Fruit fly (Drosophila melanogaster) whole organism, prepupa: ENCODE data around the gene CG1440.
A peak's percentile ranks its signal among the peaks of the same experiment; 100 is the strongest.

Experiments used
- Blimp-1 ChIP-seq: fragments of 200-800 bp; sonication (Bioruptor generic); optimal IDR thresholded peaks from 3 replicates; lab custom pipeline; 2017; ENCODE audit warnings: missing biosample characterization, missing genetic modification characterization, mild to moderate bottlenecking, moderate library complexity, missing genetic modification reagents
- CG10669 ChIP-seq: fragments of 200-800 bp; sonication (Bioruptor generic); optimal IDR thresholded peaks from 3 replicates; lab custom pipeline; 2018; ENCODE audit warnings: missing biosample characterization, mild to moderate bottlenecking, missing genetic modification characterization, moderate library complexity
- CG11294 ChIP-seq: fragments of 200-800 bp; sonication (Bioruptor generic); IDR thresholded peaks from 2 replicates; pipeline ENCODE4 v1.3.6; 2022; ENCODE audit warnings: missing biosample characterization, missing genetic modification characterization
- CG11762 ChIP-seq: fragments of 200-800 bp; sonication (Bioruptor generic); optimal IDR thresholded peaks from 3 replicates; lab custom pipeline; 2016; ENCODE audit warnings: missing biosample characterization, missing genetic modification characterization; ENCODE audit not compliant: insufficient read depth
- CG1621 ChIP-seq: fragments of 200-800 bp; sonication (Bioruptor generic); optimal IDR thresholded peaks from 3 replicates; lab custom pipeline; 2018; ENCODE audit warnings: missing biosample characterization, mild to moderate bottlenecking, missing genetic modification characterization
- CG31627 ChIP-seq: fragments of 200-800 bp; sonication (Bioruptor generic); optimal IDR thresholded peaks from 3 replicates; lab custom pipeline; 2016; ENCODE audit warnings: missing biosample characterization, missing genetic modification characterization
- CG32006 ChIP-seq: fragments of 200-800 bp; sonication (Bioruptor generic); optimal IDR thresholded peaks from 3 replicates; lab custom pipeline; 2017; ENCODE audit warnings: missing biosample characterization, mild to moderate bottlenecking, missing genetic modification characterization
- CG34406 ChIP-seq: fragments of 200-800 bp; sonication (Bioruptor generic); optimal IDR thresholded peaks from 3 replicates; lab custom pipeline; 2016; ENCODE audit warnings: missing biosample characterization, missing genetic modification characterization
- CG6163 ChIP-seq: fragments of 200-800 bp; sonication (Bioruptor generic); IDR thresholded peaks from 3 replicates; pipeline ENCODE4 v1.3.6; 2022; ENCODE audit warnings: missing biosample characterization, missing genetic modification characterization
- CG6276 ChIP-seq: fragments of 200-800 bp; sonication (Bioruptor generic); optimal IDR thresholded peaks from 2 replicates; lab custom pipeline; 2017; ENCODE audit warnings: missing biosample characterization, mild to moderate bottlenecking, missing genetic modification characterization
- CG6792 ChIP-seq: fragments of 200-800 bp; sonication (Bioruptor generic); optimal IDR thresholded peaks from 3 replicates; lab custom pipeline; 2016; ENCODE audit warnings: missing biosample characterization, missing genetic modification characterization
- CG6808 ChIP-seq: fragments of 200-800 bp; sonication (Bioruptor generic); optimal IDR thresholded peaks from 3 replicates; lab custom pipeline; 2017; ENCODE audit warnings: missing biosample characterization, missing genetic modification characterization, mild to moderate bottlenecking, moderate library complexity, missing genetic modification reagents
- CG7368 ChIP-seq: fragments of 200-800 bp; sonication (Bioruptor generic); optimal IDR thresholded peaks from 3 replicates; lab custom pipeline; 2016; ENCODE audit warnings: missing biosample characterization, missing genetic modification characterization
- CG8119 ChIP-seq: fragments of 200-800 bp; sonication (Bioruptor generic); IDR thresholded peaks from 3 replicates; pipeline ENCODE4 v1.3.6; 2022; ENCODE audit warnings: missing biosample characterization, missing genetic modification characterization
- CG8632 ChIP-seq: fragments of 200-800 bp; sonication (Bioruptor generic); optimal IDR thresholded peaks from 3 replicates; lab custom pipeline; 2016; ENCODE audit warnings: missing biosample characterization, missing genetic modification characterization
- CG9139 ChIP-seq: fragments of 200-800 bp; sonication (Bioruptor generic); optimal IDR thresholded peaks from 3 replicates; lab custom pipeline; 2017; ENCODE audit warnings: missing biosample characterization, mild to moderate bottlenecking, missing genetic modification characterization
- Eip78C ChIP-seq: fragments of 200-800 bp; sonication (Bioruptor generic); peaks from one replicate; lab custom pipeline; 2016; ENCODE audit warnings: missing biosample characterization, missing genetic modification characterization
- Gug ChIP-seq: fragments of 200-800 bp; sonication (Bioruptor generic); IDR thresholded peaks from 2 replicates; pipeline ENCODE4 v1.3.6; 2022; ENCODE audit warnings: missing biosample characterization, missing genetic modification characterization
- Hr4 ChIP-seq: fragments of 200-800 bp; sonication (Bioruptor generic); optimal IDR thresholded peaks from 3 replicates; lab custom pipeline; 2016; ENCODE audit warnings: missing biosample characterization, missing genetic modification characterization
- Lpt ChIP-seq: fragments of 200-800 bp; sonication (Bioruptor generic); optimal IDR thresholded peaks from 3 replicates; lab custom pipeline; 2016; ENCODE audit warnings: missing biosample characterization, missing genetic modification characterization
- OdsH ChIP-seq: fragments of 200-800 bp; sonication (Bioruptor generic); optimal IDR thresholded peaks from 3 replicates; lab custom pipeline; 2016; ENCODE audit warnings: missing biosample characterization, missing genetic modification characterization
- Sox14 ChIP-seq: fragments of 200-800 bp; sonication (Bioruptor generic); optimal IDR thresholded peaks from 3 replicates; lab custom pipeline; 2016; ENCODE audit warnings: missing biosample characterization, missing genetic modification characterization
- Sox15 ChIP-seq: fragments of 200-800 bp; sonication (Bioruptor generic); optimal IDR thresholded peaks from 3 replicates; lab custom pipeline; 2016; ENCODE audit warnings: missing biosample characterization, missing genetic modification characterization
- achi ChIP-seq: fragments of 200-800 bp; sonication (Bioruptor generic); optimal IDR thresholded peaks from 3 replicates; lab custom pipeline; 2016; ENCODE audit warnings: missing biosample characterization, missing genetic modification characterization
- dsx ChIP-seq: fragments of 200-800 bp; optimal IDR thresholded peaks from 3 replicates; lab custom pipeline; 2019; ENCODE audit warnings: missing biosample characterization, mild to moderate bottlenecking, missing genetic modification characterization, moderate library complexity; ENCODE audit not compliant: poor library complexity, severe bottlenecking
- eg ChIP-seq: fragments of 200-800 bp; sonication (Bioruptor generic); IDR thresholded peaks from 3 replicates; pipeline ENCODE4 v1.3.6; 2022; ENCODE audit warnings: missing biosample characterization, missing genetic modification characterization
- esn ChIP-seq: fragments of 200-800 bp; sonication (Bioruptor generic); optimal IDR thresholded peaks from 2 replicates; lab custom pipeline; 2016; ENCODE audit warnings: missing biosample characterization, mild to moderate bottlenecking, missing genetic modification characterization, moderate library complexity
- fd59A ChIP-seq: fragments of 200-800 bp; sonication (Bioruptor generic); optimal IDR thresholded peaks from 2 replicates; lab custom pipeline; 2017; ENCODE audit warnings: missing biosample characterization, mild to moderate bottlenecking, missing genetic modification characterization, missing genetic modification reagents
- net ChIP-seq: fragments of 200-800 bp; sonication (Bioruptor generic); optimal IDR thresholded peaks from 3 replicates; lab custom pipeline; 2016; ENCODE audit warnings: missing biosample characterization, missing genetic modification characterization
- salr ChIP-seq, 2 experiments: fragments of 200-800 bp; sonication (Bioruptor generic); optimal IDR thresholded peaks; 3 replicates each; lab custom pipeline; 2016 to 2018; ENCODE audit warnings: missing biosample characterization in 2 of 2, missing genetic modification characterization in 2 of 2, mild to moderate bottlenecking in 1 of 2
- ss ChIP-seq, 2 experiments: fragments of 200-800 bp; sonication (Bioruptor generic); optimal IDR thresholded peaks; 2 replicates in 1 of 2; 3 replicates in 1 of 2; lab custom pipeline; 2017 to 2018; ENCODE audit warnings: mild to moderate bottlenecking in 2 of 2, missing biosample characterization in 2 of 2, missing genetic modification characterization in 2 of 2, moderate library complexity in 1 of 2
- svp ChIP-seq: fragments of 200-800 bp; sonication (Bioruptor generic); peaks from one replicate; lab custom pipeline; 2016; ENCODE audit warnings: missing biosample characterization, missing genetic modification characterization
- vri ChIP-seq: fragments of 200-800 bp; sonication (Bioruptor generic); optimal IDR thresholded peaks from 3 replicates; lab custom pipeline; 2016; ENCODE audit warnings: missing biosample characterization, mild to moderate bottlenecking, missing genetic modification characterization

Gene CG1440

dm6 chrX:8455019-8455555 is 18.2 kb downstream of the CG1440 start, which contains the start of gene org-1 (continued):
- TF ChIP-seq CG32006 (peak; percentile 90), CG9139 (GFP tag; lab: Kevin White, UChicago) (peak; percentile 86), achi (GFP tag; lab: Kevin White, UChicago) (peak; percentile 89), Gug (peak; percentile 92), CG6808 (peak; percentile 91), OdsH (GFP tag; lab: Kevin White, UChicago) (peak; percentile 89), salr (GFP tag; optimal IDR thresholded peaks at IDR 0.05; lab: Kevin White, UChicago) (peak; percentile 72 to 87), Sox15 (GFP tag; lab: Kevin White, UChicago) (peak; percentile 79)

DNA sequence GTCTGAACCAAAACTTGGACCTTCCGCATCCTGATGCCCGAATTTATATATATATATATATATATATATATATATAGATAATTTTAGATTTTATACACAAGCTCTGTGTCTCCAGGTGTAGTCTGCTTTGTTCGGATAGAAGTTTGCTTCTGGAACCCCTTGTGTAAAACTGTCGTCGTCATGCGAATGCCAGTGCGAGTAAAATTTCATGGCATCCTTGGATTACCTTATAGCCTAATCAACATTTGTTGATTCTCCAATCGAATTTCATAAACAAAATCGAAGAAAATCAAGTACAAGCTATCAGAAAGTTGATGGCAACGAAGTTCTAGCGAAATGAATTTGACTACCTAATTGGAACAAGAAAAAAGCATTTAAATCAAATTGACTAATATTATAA is 20.7 kb downstream of the CG1440 start, which contains the start of gene CG32713:
CG32713 (minus strand) TSS at position 101 of the 400 bp plus-strand sequence.
- TF ChIP-seq net (GFP tag; lab: Kevin White, UChicago) (no peak), CG34406 (no peak), CG31627 (GFP tag; lab: Kevin White, UChicago) (no peak), Blimp-1 (GFP tag; lab: Kevin White, UChicago) (no peak)

DNA sequence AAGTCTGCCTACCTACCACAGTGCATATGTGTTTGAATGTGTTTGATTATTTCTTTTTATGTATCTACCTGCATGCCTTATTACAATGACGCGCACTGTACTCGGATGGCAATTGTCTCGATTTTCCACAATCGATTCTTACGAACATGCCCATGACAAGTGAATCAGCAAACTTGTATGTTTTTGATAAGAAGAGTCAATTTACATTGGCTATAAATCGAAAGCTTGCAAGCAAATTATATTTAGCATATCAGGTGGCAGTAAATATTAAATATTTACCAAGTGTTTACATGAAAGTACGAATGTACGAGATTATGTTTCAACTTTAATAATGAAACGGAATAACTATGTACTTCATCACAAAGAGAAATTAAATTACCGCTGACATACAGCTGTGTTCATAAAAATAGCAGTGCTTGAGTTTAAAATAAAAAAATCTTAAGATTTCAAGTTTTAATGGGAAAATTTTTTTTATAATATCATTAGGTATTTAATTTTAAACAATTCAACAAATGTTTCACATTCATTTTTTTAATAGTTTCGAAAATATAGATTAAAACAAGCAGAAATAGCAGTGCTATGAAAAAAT is 22.7 kb downstream of the CG1440 start:
- TF ChIP-seq CG10669 (GFP tag; lab: Kevin White, UChicago) (peak; percentile 15), svp (GFP tag; lab: Kevin White, UChicago) (peak; percentile 60), Eip78C (peak; percentile 65), CG6792 (GFP tag; lab: Kevin White, UChicago) (no peak), CG32006 (no peak), vri (GFP tag; lab: Kevin White, UChicago) (peak; percentile 49), CG6808 (peak; percentile 33), ss (GFP tag; optimal IDR thresholded peaks at IDR 0.05; lab: Kevin White, UChicago) (peak; percentile 11 to 55), CG11762 (GFP tag; lab: Kevin White, UChicago) (no peak), CG11294 (no peak)

- TF ChIP-seq CG8632 (GFP tag; lab: Kevin White, UChicago) (no peak), eg (no peak), CG11294 (no peak), net (GFP tag; lab: Kevin White, UChicago) (no peak), fd59A (no peak), svp (GFP tag; lab: Kevin White, UChicago) (peak; percentile 64), CG6276 (no peak), esn (peak; percentile 19), CG7368 (no peak), dsx (GFP tag; lab: Kevin White, UChicago) (no peak), Lpt (GFP tag; lab: Kevin White, UChicago) (no peak), CG8119 (GFP tag; lab: Robert Waterston, UW) (no peak), CG6792 (GFP tag; lab: Kevin White, UChicago) (no peak), Hr4 (GFP tag; lab: Kevin White, UChicago) (no peak), CG31627 (GFP tag; lab: Kevin White, UChicago) (peak; percentile 2)
Observed at dm6 chrX:8460232-8460631, 23.4 kb downstream of the CG1440 start.

dm6 chrX:8460686-8461085 is 23.8 kb downstream of the CG1440 start, which contains the start of gene CG15347:
TSS of gene CG15347 (minus strand) at chrX:8460898.
- TF ChIP-seq CG6163 (GFP tag; lab: Robert Waterston, UW) (no peak), Eip78C (peak; percentile 21), Sox14 (GFP tag; lab: Kevin White, UChicago) (no peak), vri (GFP tag; lab: Kevin White, UChicago) (peak; percentile 78), salr (GFP tag; optimal IDR thresholded peaks at IDR 0.05; lab: Kevin White, UChicago) (no peak), CG1621 (tag; lab: Kevin White, UChicago) (no peak)
